Worm (Caenorhabditis elegans): ENCODE data around the gene str-250.

Gene str-250

DNA sequence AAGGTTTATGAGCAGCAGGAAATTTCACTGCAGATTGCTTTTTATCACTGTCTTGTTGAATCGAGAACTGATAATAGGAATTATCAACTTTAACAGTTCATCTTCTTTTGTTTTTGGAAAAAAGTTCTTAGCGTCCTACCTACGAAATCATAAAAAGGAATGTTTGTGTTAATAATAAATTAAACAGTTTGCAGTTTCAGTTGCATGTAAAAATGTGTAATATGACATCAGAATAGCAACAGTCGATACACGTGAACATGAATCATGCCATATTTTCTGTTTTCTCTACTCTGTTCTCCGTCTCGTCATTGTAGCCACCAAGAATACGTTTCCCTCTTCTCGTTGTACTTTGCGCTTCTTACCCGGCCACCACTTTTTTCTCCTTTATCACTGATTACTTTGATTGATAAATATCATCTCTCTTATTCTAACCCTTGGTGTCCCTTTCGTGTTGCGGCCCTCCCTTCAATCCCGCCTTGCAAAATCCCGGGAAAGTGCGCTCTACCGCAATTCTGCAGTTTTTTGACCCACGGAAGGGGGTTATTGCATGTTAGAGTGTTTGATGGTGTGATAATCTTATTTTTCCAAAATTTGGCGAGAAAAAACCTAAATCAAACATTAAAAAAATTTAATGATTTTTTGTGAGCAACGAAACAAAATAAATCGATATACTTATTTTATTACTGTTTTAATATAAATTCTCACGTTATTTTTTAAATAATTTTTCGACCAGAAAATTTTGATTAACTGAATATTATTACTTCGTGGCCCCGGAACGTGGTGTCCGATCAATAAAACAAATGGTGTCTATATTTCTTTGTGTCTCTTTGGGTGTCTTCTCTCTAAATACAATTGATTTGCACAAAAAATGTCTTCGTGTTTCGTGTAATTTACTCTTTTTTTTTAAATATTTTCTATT is 25.7 kb upstream of the str-250 start, which contains the start of gene sptl-3:
sptl-3 (plus strand) TSS at position 869 of the 919 bp plus-strand sequence.
- TF ChIP-seq aha-1 (tag; optimal IDR thresholded peaks at IDR 0.05), result no peak
- no peak for TF ChIP-seq ama-1 (optimal IDR thresholded peaks at IDR 0.05)
- peak; percentile 83 for TF ChIP-seq blmp-1 (tag; optimal IDR thresholded peaks at IDR 0.05)
- no peak for TF ChIP-seq hlh-4 (tag; optimal IDR thresholded peaks at IDR 0.05)
- TF ChIP-seq C34B4.2 (tag; optimal IDR thresholded peaks at IDR 0.05), result no peak
- no peak for TF ChIP-seq nhr-11 (tag; optimal IDR thresholded peaks at IDR 0.05)
- no peak for TF ChIP-seq nhr-77 (tag; optimal IDR thresholded peaks at IDR 0.05)
- no peak for TF ChIP-seq pqm-1 (tag; optimal IDR thresholded peaks at IDR 0.05)
- peak; percentile 68 for TF ChIP-seq nhr-20 (tag; optimal IDR thresholded peaks at IDR 0.05)
- no peak for TF ChIP-seq mef-2 (tag; optimal IDR thresholded peaks at IDR 0.05)
- no peak for TF ChIP-seq mab-9 (GFP tag; IDR thresholded peaks at IDR 0.05)
- peak in 2 of 6 experiments; percentile 49 to 81 for TF ChIP-seq elt-3 (tag; optimal IDR thresholded peaks at IDR 0.05)
- peak; percentile 20 for TF ChIP-seq C16A3.4 (tag; optimal IDR thresholded peaks at IDR 0.05)
- no peak for TF ChIP-seq dsc-1 (tag; optimal IDR thresholded peaks at IDR 0.05)
- no peak for TF ChIP-seq fos-1 (tag; optimal IDR thresholded peaks at IDR 0.05)
- no peak for TF ChIP-seq egl-27 (tag; optimal IDR thresholded peaks at IDR 0.05)
- TF ChIP-seq pax-3 (tag; optimal IDR thresholded peaks at IDR 0.05), result no peak
- no peak for TF ChIP-seq nhr-28 (tag; optimal IDR thresholded peaks at IDR 0.05)
- TF ChIP-seq dpl-1 (GFP tag; optimal IDR thresholded peaks at IDR 0.05), result peak in 2 of 3 experiments; percentile 22 to 55
- TF ChIP-seq xbp-1 (tag; optimal IDR thresholded peaks at IDR 0.05), result no peak
- no peak for TF ChIP-seq unc-30 (tag; optimal IDR thresholded peaks at IDR 0.05)
- TF ChIP-seq nhr-19 (GFP tag; conservative IDR thresholded peaks at IDR 0.05), result peak; percentile 53
- TF ChIP-seq snu-23 (GFP tag; optimal IDR thresholded peaks at IDR 0.05), result peak; percentile 65
- peak; percentile 4 to 22 for TF ChIP-seq efl-1 (optimal IDR thresholded peaks at IDR 0.05)
- peak; percentile 10 to 88 for TF ChIP-seq efl-1 (GFP tag; optimal IDR thresholded peaks at IDR 0.05 in 1 of 2)
- no peak for TF ChIP-seq egl-13 (tag; optimal IDR thresholded peaks at IDR 0.05)
- TF ChIP-seq nhr-76 (tag; optimal IDR thresholded peaks at IDR 0.05), result no peak
- TF ChIP-seq nhr-84 (tag; optimal IDR thresholded peaks at IDR 0.05), result no peak
- TF ChIP-seq ets-5 (GFP tag; IDR thresholded peaks at IDR 0.05), result no peak
- peak; percentile 46 for TF ChIP-seq mep-1 (tag; optimal IDR thresholded peaks at IDR 0.05)
- peak; percentile 14 for TF ChIP-seq nhr-90 (tag; optimal IDR thresholded peaks at IDR 0.05; ENCODE audit: poor library complexity)
- no peak for TF ChIP-seq alr-1 (tag; optimal IDR thresholded peaks at IDR 0.05; ENCODE audit: borderline replicate concordance)
- TF ChIP-seq fkh-8 (tag; optimal IDR thresholded peaks at IDR 0.05), result no peak
- TF ChIP-seq nhr-12 (tag; optimal IDR thresholded peaks at IDR 0.05), result no peak
- TF ChIP-seq nhr-85 (tag), result peak; percentile 77
- no peak for TF ChIP-seq zag-1 (tag; optimal IDR thresholded peaks at IDR 0.05)
- peak; percentile 69 for TF ChIP-seq lin-14 (GFP tag; optimal IDR thresholded peaks at IDR 0.05)
- TF ChIP-seq rnt-1 (tag; optimal IDR thresholded peaks at IDR 0.05), result peak; percentile 43
- peak; percentile 77 for TF ChIP-seq elt-2 (tag; optimal IDR thresholded peaks at IDR 0.05)
- no peak for TF ChIP-seq fkh-10 (GFP tag; optimal IDR thresholded peaks at IDR 0.05)
- no peak for TF ChIP-seq lin-39 (tag; optimal IDR thresholded peaks at IDR 0.05)
- no peak for TF ChIP-seq pag-3 (tag; optimal IDR thresholded peaks at IDR 0.05; ENCODE audit: borderline replicate concordance, insufficient read depth)
- no peak for TF ChIP-seq F16B12.6 (tag; optimal IDR thresholded peaks at IDR 0.05)
- TF ChIP-seq irx-1 (tag; optimal IDR thresholded peaks at IDR 0.05), result no peak
- TF ChIP-seq ztf-11 (tag; optimal IDR thresholded peaks at IDR 0.05), result no peak
- TF ChIP-seq nhr-47 (tag; optimal IDR thresholded peaks at IDR 0.05), result no peak
- TF ChIP-seq ceh-8 (GFP tag; optimal IDR thresholded peaks at IDR 0.05), result no peak
- TF ChIP-seq nhr-71 (tag; optimal IDR thresholded peaks at IDR 0.05), result peak; percentile 75
- TF ChIP-seq tlp-1 (tag; optimal IDR thresholded peaks at IDR 0.05), result no peak
- no peak for TF ChIP-seq grh-1 (GFP tag; IDR thresholded peaks at IDR 0.05)
- no peak for TF ChIP-seq jun-1 (tag; optimal IDR thresholded peaks at IDR 0.05)
- no peak for TF ChIP-seq efl-3 (GFP tag; optimal IDR thresholded peaks at IDR 0.05)

Measured in whole organism, L1 larva.